Worm (Caenorhabditis elegans): ENCODE data around the gene arrd-26.

The arrd-26 gene

DNA sequence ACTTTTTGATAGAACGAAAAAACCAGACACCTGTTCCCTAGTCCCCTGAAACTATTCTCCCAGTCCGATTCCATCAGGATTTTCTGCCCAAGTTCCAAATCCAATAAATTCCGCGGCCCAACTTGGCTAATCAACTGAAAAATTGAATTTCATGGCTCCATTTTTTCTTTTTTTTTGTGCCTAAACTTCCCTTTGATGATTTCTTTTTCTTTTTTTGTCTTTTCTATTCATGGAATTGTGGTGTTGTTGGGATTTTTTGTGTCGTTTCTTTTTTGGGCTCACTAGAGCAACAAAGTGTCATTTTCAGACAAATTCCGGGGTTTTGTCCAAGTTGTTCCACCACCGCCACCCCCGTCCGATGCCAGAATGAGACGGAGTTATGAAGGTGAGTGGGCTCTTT, at the start of gene arrd-26:
Gene arrd-26 (plus strand): TSS at position 301 of the 400 bp plus-strand sequence.
- no peak for TF ChIP-seq nhr-47 (tag; optimal IDR thresholded peaks at IDR 0.05)
- no peak for TF ChIP-seq isw-1 (GFP tag; IDR thresholded peaks at IDR 0.05)
- no peak for TF ChIP-seq lin-13 (GFP tag; optimal IDR thresholded peaks at IDR 0.05)
- TF ChIP-seq efl-1 (optimal IDR thresholded peaks at IDR 0.05), result no peak
- peak in 1 of 2 experiments; percentile 85 for TF ChIP-seq efl-1 (GFP tag; optimal IDR thresholded peaks at IDR 0.05 in 1 of 2)
- no peak for TF ChIP-seq C16A3.4 (tag; optimal IDR thresholded peaks at IDR 0.05)
- peak; percentile 34 for TF ChIP-seq lin-14 (GFP tag; optimal IDR thresholded peaks at IDR 0.05)
- no peak for TF ChIP-seq vab-15 (tag; optimal IDR thresholded peaks at IDR 0.05)
- TF ChIP-seq pag-3 (tag; optimal IDR thresholded peaks at IDR 0.05; ENCODE audit: borderline replicate concordance, insufficient read depth), result no peak
- TF ChIP-seq nhr-76 (tag; optimal IDR thresholded peaks at IDR 0.05), result no peak
- no peak for TF ChIP-seq C34B4.2 (tag; optimal IDR thresholded peaks at IDR 0.05)

DNA sequence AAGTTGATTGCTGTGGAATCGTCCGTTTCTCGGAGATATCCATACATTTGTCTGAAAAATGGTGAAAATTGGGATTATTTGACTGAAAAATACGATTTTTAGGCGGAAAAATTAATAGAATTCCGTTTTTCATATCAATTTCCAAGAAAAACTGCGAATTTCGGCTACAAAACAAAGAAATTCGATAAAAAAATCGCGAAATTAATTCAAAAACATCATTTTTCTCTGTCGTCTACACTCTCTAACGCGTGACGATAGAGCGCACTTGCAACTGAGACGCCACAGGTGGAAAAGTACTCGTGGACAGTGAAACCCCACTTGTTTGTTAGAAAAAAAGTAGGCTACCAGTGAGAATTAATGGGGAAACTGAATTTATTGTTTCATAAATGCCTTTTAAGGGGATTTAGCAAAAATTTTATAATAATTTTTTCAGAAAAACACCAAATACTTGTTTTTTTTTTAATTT, 33.0 kb upstream of the arrd-26 start, which contains the start of gene cpsf-1:
Gene cpsf-1 (minus strand): TSS at position 51 of the 466 bp plus-strand sequence.
- peak; percentile 66 for TF ChIP-seq F16B12.6 (tag; optimal IDR thresholded peaks at IDR 0.05)
- no peak for TF ChIP-seq sup-37 (GFP tag; optimal IDR thresholded peaks at IDR 0.05)
- TF ChIP-seq dsc-1 (tag; optimal IDR thresholded peaks at IDR 0.05), result peak; percentile 60
- peak; percentile 82 to 85 (median 83) for TF ChIP-seq dpl-1 (GFP tag; optimal IDR thresholded peaks at IDR 0.05)
- TF ChIP-seq snu-23 (GFP tag; optimal IDR thresholded peaks at IDR 0.05), result peak; percentile 91
- TF ChIP-seq Y116A8C.19 (tag; optimal IDR thresholded peaks at IDR 0.05; ENCODE audit: borderline replicate concordance), result no peak
- no peak for TF ChIP-seq nhr-28 (tag; optimal IDR thresholded peaks at IDR 0.05)
- TF ChIP-seq ceh-88 (GFP tag; IDR thresholded peaks at IDR 0.05), result no peak; the same call in 1 of the 2 replicates
- peak; percentile 88 to 92 for TF ChIP-seq efl-1 (optimal IDR thresholded peaks at IDR 0.05)
- TF ChIP-seq efl-1 (GFP tag; optimal IDR thresholded peaks at IDR 0.05 in 1 of 2), result peak; percentile 83 to 98
- TF ChIP-seq nhr-12 (tag; optimal IDR thresholded peaks at IDR 0.05), result no peak
- TF ChIP-seq nhr-76 (tag; optimal IDR thresholded peaks at IDR 0.05), result no peak
- TF ChIP-seq ces-1 (GFP tag; optimal IDR thresholded peaks at IDR 0.05), result peak; percentile 3
- peak; percentile 38 for TF ChIP-seq lin-39 (tag; optimal IDR thresholded peaks at IDR 0.05)
- no peak for TF ChIP-seq sptf-1 (tag; optimal IDR thresholded peaks at IDR 0.05)
- TF ChIP-seq hlh-4 (tag; optimal IDR thresholded peaks at IDR 0.05), result no peak
- TF ChIP-seq aha-1 (tag; optimal IDR thresholded peaks at IDR 0.05), result no peak
- peak; percentile 95 to 98 (median 95) for TF ChIP-seq ceh-82 (tag; optimal IDR thresholded peaks at IDR 0.05)
- peak; percentile 90 for TF ChIP-seq skn-1 (tag; optimal IDR thresholded peaks at IDR 0.05)
- peak; percentile 73 for TF ChIP-seq isw-1 (GFP tag; IDR thresholded peaks at IDR 0.05)
- peak; percentile 42 for TF ChIP-seq irx-1 (tag; optimal IDR thresholded peaks at IDR 0.05)
- no peak for TF ChIP-seq C34B4.2 (tag; optimal IDR thresholded peaks at IDR 0.05)
- TF ChIP-seq elt-2 (tag; optimal IDR thresholded peaks at IDR 0.05), result peak; percentile 39
- peak in 4 of 6 experiments; percentile 7 to 89 (median 61) for TF ChIP-seq elt-3 (tag; optimal IDR thresholded peaks at IDR 0.05)
- TF ChIP-seq pax-3 (tag; optimal IDR thresholded peaks at IDR 0.05), result peak; percentile 64
- no peak for TF ChIP-seq unc-62 (GFP tag; optimal IDR thresholded peaks at IDR 0.05)
- peak; percentile 78 for TF ChIP-seq aly-2 (tag; optimal IDR thresholded peaks at IDR 0.05)
- peak; percentile 76 for TF ChIP-seq unc-86 (tag; optimal IDR thresholded peaks at IDR 0.05)
- TF ChIP-seq lin-14 (GFP tag; optimal IDR thresholded peaks at IDR 0.05), result no peak
- peak; percentile 91 for TF ChIP-seq nhr-77 (tag; optimal IDR thresholded peaks at IDR 0.05)
- peak; percentile 96 for TF ChIP-seq unc-130 (tag; optimal IDR thresholded peaks at IDR 0.05)
- TF ChIP-seq ztf-11 (tag; optimal IDR thresholded peaks at IDR 0.05), result peak in 1 of 2 experiments; percentile 83
- TF ChIP-seq lin-13 (GFP tag; optimal IDR thresholded peaks at IDR 0.05), result peak; percentile 90
- peak; percentile 52 for TF ChIP-seq mef-2 (tag; optimal IDR thresholded peaks at IDR 0.05)
- no peak for TF ChIP-seq lir-3 (tag; optimal IDR thresholded peaks at IDR 0.05; ENCODE audit: poor library complexity)
- TF ChIP-seq lsy-2 (tag; optimal IDR thresholded peaks at IDR 0.05), result peak; percentile 82 to 95
- peak; percentile 78 for TF ChIP-seq jun-1 (tag; optimal IDR thresholded peaks at IDR 0.05)
- peak; percentile 52 for TF ChIP-seq C04F5.9 (tag; optimal IDR thresholded peaks at IDR 0.05)
- no peak for TF ChIP-seq ceh-63 (GFP tag; optimal IDR thresholded peaks at IDR 0.05)
- TF ChIP-seq nhr-237 (tag; optimal IDR thresholded peaks at IDR 0.05), result peak; percentile 80
- peak; percentile 44 for TF ChIP-seq snpc-4 (tag; optimal IDR thresholded peaks at IDR 0.05)
- TF ChIP-seq grh-1 (GFP tag; IDR thresholded peaks at IDR 0.05), result peak; percentile 24; the same call in 1 of the 2 replicates
- peak; percentile 91 for TF ChIP-seq fkh-8 (tag; optimal IDR thresholded peaks at IDR 0.05)
- TF ChIP-seq lin-15B (tag; optimal IDR thresholded peaks at IDR 0.05), result peak; percentile 93
- TF ChIP-seq fkh-4 (tag; optimal IDR thresholded peaks at IDR 0.05; ENCODE audit: borderline replicate concordance), result peak; percentile 24
